Worm (Caenorhabditis elegans) whole organism, midembryonic: ENCODE measurements around the gene Y75B7AL.2.
A peak's percentile ranks its signal among the peaks of the same experiment; 100 is the strongest.

ENCODE experiments used
- T22C8.4 ChIP-seq: fragments of 200-800 bp; sonication (Bioruptor generic); IDR thresholded peaks from 2 replicates; pipeline ENCODE4 v1.3.6; 2022; ENCODE audit warnings: missing genetic modification characterization, missing compliant biosample characterization
- cog-1 ChIP-seq: sonication (generic microtip); optimal IDR thresholded peaks from 2 replicates; lab custom pipeline; 2016; ENCODE audit warnings: missing genetic modification characterization, missing compliant biosample characterization
- flt-1 ChIP-seq: fragments of 200-800 bp; sonication (Bioruptor generic); IDR thresholded peaks from 2 replicates; pipeline ENCODE4 v1.3.6; 2022; ENCODE audit warnings: missing genetic modification characterization, missing compliant biosample characterization
- klf-2 ChIP-seq: fragments of 200-800 bp; sonication (Bioruptor generic); conservative IDR thresholded peaks from 2 replicates; pipeline ENCODE4 v1.3.6; 2022; ENCODE audit warnings: missing genetic modification reagents, missing genetic modification characterization, missing compliant biosample characterization
- med-1 ChIP-seq: sonication (generic microtip); optimal IDR thresholded peaks from 2 replicates; lab custom pipeline; 2017; ENCODE audit warnings: missing genetic modification characterization, mild to moderate bottlenecking, missing compliant biosample characterization, antibody characterized with exemption, missing genetic modification reagents; ENCODE audit not compliant: insufficient read depth
- ref-1 ChIP-seq: fragments of 200-800 bp; sonication (Bioruptor generic); conservative IDR thresholded peaks from 2 replicates; pipeline ENCODE4 v1.3.6; 2022; ENCODE audit warnings: missing genetic modification reagents, missing genetic modification characterization, missing compliant biosample characterization
- tab-1 ChIP-seq: fragments of 200-800 bp; sonication (Bioruptor generic); IDR thresholded peaks from 2 replicates; pipeline ENCODE4 v1.3.6; 2022; ENCODE audit warnings: missing genetic modification characterization, missing compliant biosample characterization
- ztf-23 ChIP-seq: fragments of 200-800 bp; sonication (Bioruptor generic); IDR thresholded peaks from 2 replicates; pipeline ENCODE4 v1.3.6; 2022; ENCODE audit warnings: missing genetic modification reagents, missing genetic modification characterization, missing compliant biosample characterization
- ztf-29 ChIP-seq: fragments of 200-800 bp; sonication (Bioruptor generic); IDR thresholded peaks from 2 replicates; pipeline ENCODE4 v1.3.6; 2022; ENCODE audit warnings: missing genetic modification reagents, missing genetic modification characterization, missing compliant biosample characterization

Gene Y75B7AL.2

DNA sequence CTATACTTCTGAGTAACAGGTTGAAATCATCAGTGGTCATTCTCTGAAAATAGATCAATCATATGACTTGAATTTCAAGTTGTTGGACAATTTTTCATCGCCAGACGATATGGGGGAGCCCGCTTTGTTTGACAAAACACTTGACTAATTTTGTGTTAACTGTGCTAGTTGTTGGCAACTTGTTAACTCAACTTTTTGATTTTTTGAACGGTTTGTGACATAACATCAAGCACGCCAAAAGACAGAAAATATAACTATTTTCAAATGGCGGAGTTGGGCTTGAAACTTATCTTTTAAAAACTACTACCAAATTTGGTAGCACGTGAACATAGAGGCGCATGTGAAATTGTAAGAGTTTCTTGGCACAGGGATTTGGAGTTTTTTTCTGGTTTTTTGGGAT is 22.1 kb downstream of the Y75B7AL.2 start:
- TF ChIP-seq ztf-29 (GFP tag; lab: Robert Waterston, UW) (no peak), tab-1 (no peak), klf-2 (GFP tag; lab: Robert Waterston, UW) (no peak), T22C8.4 (no peak), flt-1 (GFP tag; lab: Robert Waterston, UW) (no peak), ztf-23 (no peak), med-1 (no peak)

DNA sequence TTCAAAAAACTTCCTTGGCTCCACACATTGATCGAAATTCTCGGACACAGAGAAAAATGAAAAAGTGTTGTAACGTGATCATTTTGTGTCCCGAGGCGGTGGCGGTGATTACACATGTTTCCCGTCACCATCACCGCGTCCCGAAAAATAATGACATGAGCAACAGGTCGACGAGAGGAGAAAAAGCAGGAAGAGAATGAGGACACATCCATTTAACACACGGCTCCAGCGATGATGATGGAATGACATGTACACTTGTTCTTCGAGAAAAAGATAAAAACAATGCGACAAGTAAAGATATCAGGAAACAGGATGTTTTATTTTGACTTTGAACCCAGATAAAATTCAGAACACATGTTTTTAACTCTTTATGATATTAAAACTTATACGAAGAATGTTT is 30.6 kb downstream of the Y75B7AL.2 start:
- TF ChIP-seq tab-1 (no peak), med-1 (no peak), ztf-23 (no peak), flt-1 (GFP tag; lab: Robert Waterston, UW) (no peak), klf-2 (GFP tag; lab: Robert Waterston, UW) (no peak), T22C8.4 (no peak), ztf-29 (GFP tag; lab: Robert Waterston, UW) (no peak), ref-1 (GFP tag; lab: Robert Waterston, UW) (no peak), cog-1 (tag; lab: Kevin White, UChicago) (no peak)

DNA sequence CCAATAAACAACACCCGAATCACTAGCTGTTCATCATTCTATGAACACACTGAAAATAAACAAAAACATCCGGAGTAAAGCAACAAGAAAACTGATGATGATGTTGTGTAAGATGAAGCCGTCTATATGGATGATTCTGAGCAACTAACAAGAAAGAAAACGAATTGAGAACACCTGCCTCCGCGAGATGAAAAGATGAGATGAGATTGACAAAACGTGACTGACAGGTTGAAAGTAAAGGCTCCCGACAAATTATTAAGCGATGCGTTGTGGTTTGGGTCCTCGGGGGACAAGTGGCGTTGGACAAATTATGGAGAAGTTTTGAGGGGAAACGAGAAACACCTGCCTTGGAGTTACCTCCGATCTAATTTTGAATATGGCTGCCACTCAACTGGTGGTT is 31.9 kb downstream of the Y75B7AL.2 start:
- no peak for TF ChIP-seq tab-1
- TF ChIP-seq ref-1 (GFP tag; lab: Robert Waterston, UW): no peak
- TF ChIP-seq T22C8.4: no peak
- no peak for TF ChIP-seq med-1
- TF ChIP-seq cog-1 (tag; lab: Kevin White, UChicago): no peak

DNA sequence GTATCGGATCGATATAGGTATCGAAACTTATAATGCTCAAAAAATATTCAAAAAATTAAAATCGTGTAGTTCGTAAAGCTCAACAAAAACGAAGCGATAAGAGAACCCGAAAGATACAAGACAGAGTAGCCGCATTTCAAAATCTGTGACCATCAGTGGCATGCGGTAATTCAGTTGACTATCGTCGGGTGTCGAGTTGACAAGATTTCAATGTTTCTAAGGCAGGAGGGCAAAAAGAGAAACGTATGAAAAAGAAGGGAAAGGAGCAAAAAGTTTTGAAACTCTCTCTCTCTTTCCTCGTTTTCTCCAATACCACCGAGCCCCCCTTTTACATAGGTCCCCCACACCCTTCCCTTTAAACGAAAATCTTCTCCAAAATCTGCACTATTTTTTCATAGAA is 36.2 kb downstream of the Y75B7AL.2 start:
- no peak for TF ChIP-seq tab-1
- TF ChIP-seq T22C8.4: no peak
- TF ChIP-seq ztf-23: no peak
- no peak for TF ChIP-seq med-1
- TF ChIP-seq ref-1 (GFP tag; lab: Robert Waterston, UW): no peak
- no peak for TF ChIP-seq cog-1 (tag; lab: Kevin White, UChicago)
- no peak for TF ChIP-seq klf-2 (GFP tag; lab: Robert Waterston, UW)
- no peak for TF ChIP-seq flt-1 (GFP tag; lab: Robert Waterston, UW)
- TF ChIP-seq ztf-29 (GFP tag; lab: Robert Waterston, UW): no peak

DNA sequence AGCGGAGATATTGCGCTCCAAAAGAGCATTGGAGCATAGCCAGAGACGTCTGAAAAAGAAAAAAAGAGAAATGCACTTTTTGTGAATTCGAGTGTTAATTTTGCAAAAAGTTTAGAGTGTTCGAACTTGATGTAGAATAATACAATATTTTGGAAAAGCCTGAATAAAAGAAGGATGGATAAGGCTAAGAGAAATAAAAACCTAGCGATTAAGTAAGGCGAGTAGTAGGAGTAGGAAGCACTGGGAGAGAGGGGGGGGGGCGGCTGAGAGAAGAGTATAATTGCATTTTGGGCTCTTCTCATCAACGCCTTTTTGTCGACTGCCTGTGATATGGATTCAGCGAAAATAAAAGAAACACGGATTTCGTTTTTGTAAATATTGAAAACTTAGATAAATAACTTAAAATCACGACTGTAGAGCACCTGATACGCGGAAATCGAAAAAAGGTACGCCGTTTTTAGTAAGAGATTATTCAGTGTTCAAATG is 40.0 kb downstream of the Y75B7AL.2 start, which contains the start of gene F16B3.3:
TSS of gene F16B3.3 (minus strand) at position 51 of the 486 bp plus-strand sequence.
- TF ChIP-seq med-1 (no peak), T22C8.4 (no peak), ref-1 (GFP tag; lab: Robert Waterston, UW) (no peak), ztf-23 (no peak), flt-1 (GFP tag; lab: Robert Waterston, UW) (no peak), klf-2 (GFP tag; lab: Robert Waterston, UW) (no peak), ztf-29 (GFP tag; lab: Robert Waterston, UW) (no peak), tab-1 (no peak), cog-1 (tag; lab: Kevin White, UChicago) (no peak)

DNA sequence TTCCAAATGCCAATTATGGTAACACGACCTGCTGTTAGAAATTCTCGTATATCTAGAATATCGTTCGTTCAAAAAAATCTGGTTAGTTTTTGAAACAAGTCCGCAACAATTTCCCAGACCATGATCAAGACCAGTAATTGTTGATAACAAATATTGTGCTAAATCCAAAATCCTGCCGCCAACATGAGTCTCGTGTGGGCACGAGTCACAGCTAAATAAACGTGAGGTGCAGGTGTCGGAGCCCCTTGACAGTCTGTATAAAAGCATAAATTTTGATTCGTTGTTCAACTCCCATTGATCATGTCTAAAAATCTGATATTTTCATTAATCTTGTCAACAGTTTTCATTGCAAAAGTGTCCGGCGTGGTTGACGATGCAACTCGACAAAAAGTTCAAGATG is 43.1 kb downstream of the Y75B7AL.2 start, which contains the start of gene F16B3.2:
TSS of gene F16B3.2 (plus strand) at position 301 of the 400 bp plus-strand sequence.
- no peak for TF ChIP-seq cog-1 (tag; lab: Kevin White, UChicago)
- no peak for TF ChIP-seq flt-1 (GFP tag; lab: Robert Waterston, UW)
- no peak for TF ChIP-seq klf-2 (GFP tag; lab: Robert Waterston, UW)
- no peak for TF ChIP-seq ref-1 (GFP tag; lab: Robert Waterston, UW)

DNA sequence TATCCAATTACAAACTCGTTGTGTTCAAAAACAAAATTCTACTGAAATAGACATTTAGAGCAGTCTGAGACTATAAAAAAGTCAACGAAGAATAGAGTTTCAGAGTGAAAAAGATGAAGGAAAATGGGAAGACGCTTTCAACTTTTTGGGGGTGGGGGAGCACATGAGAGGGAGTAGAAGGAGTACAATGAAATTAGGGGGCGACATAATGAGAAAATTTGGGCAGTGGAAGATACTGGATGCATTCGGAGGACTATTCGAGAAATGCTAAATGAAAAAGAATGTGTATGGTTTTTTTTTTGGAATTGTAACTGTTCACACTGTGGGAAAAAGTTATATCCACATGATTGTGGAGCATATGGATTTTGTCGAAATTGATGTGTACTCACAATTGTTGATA is 44.7 kb downstream of the Y75B7AL.2 start:
- TF ChIP-seq klf-2 (GFP tag; lab: Robert Waterston, UW) (no peak), med-1 (no peak), ztf-29 (GFP tag; lab: Robert Waterston, UW) (no peak), tab-1 (no peak), ref-1 (GFP tag; lab: Robert Waterston, UW) (no peak), ztf-23 (no peak), flt-1 (GFP tag; lab: Robert Waterston, UW) (no peak), T22C8.4 (no peak), cog-1 (tag; lab: Kevin White, UChicago) (no peak)

DNA sequence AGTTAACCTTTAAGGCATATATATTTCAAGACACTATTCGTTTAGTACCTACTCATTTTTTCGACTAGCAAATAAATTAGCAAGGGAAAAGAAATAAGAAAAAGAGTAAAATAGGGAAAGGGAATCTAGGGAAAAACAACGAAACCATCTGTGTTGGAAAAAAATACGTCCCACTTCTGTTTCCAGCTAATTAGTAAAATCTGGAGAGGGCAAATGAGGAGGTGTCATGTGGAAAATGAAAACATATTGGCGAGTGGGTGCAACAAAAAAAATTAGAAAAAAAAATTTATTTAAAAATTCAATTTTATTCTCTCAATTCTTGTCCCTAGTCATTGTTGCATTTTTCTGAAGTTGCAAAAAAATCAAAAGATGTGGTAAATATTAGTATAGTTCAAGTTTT is 50.2 kb downstream of the Y75B7AL.2 start:
- TF ChIP-seq ref-1 (GFP tag; lab: Robert Waterston, UW): no peak
- TF ChIP-seq med-1: no peak
- TF ChIP-seq tab-1: no peak
- no peak for TF ChIP-seq ztf-29 (GFP tag; lab: Robert Waterston, UW)
- no peak for TF ChIP-seq klf-2 (GFP tag; lab: Robert Waterston, UW)
- no peak for TF ChIP-seq flt-1 (GFP tag; lab: Robert Waterston, UW)
- no peak for TF ChIP-seq ztf-23
- no peak for TF ChIP-seq T22C8.4
- TF ChIP-seq cog-1 (tag; lab: Kevin White, UChicago): no peak

DNA sequence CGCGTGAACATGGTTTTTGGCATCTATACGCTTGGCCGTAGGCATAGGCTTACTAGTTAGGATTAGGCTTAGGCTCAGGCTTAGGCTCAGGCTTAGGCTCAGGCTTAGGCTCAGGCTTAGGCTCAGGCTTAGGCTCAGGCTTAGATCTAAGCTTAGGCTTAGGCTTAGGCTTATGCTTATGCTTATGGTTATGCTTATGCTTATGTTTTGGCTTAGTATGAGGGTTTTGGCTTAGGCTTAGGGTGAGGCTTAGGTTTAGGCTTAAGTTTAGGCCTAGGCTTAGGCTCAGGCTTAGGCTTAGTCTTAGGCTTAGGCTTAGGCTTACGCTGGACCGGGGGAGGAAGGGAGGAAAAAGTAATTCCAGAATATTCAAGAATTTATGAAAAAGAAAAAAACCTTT is 52.1 kb downstream of the Y75B7AL.2 start:
- peak; percentile 60; the same call in 1 of the 2 replicates for TF ChIP-seq ztf-29 (GFP tag; lab: Robert Waterston, UW)
- no peak for TF ChIP-seq flt-1 (GFP tag; lab: Robert Waterston, UW)

DNA sequence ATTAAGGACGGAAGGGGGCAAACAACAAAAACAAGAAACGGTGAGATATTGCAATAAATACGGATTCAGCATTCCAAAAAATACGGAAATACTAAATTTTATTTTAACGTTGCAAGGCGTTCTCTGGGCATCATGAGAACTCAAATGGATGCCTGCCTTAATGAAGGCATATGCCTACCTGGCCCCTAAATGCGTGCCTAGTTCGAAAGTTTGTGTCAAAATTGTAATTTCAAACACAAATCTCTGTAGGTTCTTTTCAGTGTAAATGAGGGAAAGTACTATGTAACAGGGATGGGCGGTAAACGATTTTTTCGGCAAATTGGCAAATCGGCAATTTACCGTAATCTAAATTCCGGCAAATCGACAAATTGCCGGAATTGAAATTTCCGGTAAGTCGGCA is 55.9 kb downstream of the Y75B7AL.2 start:
- no peak for TF ChIP-seq tab-1
- no peak for TF ChIP-seq ztf-29 (GFP tag; lab: Robert Waterston, UW)
- no peak for TF ChIP-seq ref-1 (GFP tag; lab: Robert Waterston, UW)
- no peak for TF ChIP-seq T22C8.4
- TF ChIP-seq klf-2 (GFP tag; lab: Robert Waterston, UW): no peak
- TF ChIP-seq flt-1 (GFP tag; lab: Robert Waterston, UW): no peak

DNA sequence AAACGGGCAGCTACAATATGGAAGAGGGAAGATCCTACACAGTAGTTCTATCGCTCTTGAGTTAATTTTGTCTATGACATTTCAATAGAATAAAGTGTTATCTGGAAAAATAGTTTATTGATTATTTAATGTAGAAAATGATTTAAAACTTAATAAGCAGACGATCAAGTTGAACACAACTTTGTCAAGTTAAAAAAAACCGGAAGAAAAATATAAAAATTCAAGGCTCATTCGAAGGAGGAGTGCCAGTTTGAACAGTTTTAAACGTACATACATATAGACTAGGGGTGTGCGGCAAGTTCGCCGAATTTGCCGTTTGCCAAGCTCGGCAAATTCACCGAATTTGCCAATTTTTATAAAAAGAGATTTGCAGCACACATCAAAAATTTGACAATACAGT is 58.7 kb downstream of the Y75B7AL.2 start, which contains the start of gene egl-2:
TSS of gene egl-2 (minus strand) at position 101 of the 400 bp plus-strand sequence.
- TF ChIP-seq tab-1: no peak
- TF ChIP-seq T22C8.4: no peak
- no peak for TF ChIP-seq med-1
- TF ChIP-seq ztf-23: no peak
- TF ChIP-seq flt-1 (GFP tag; lab: Robert Waterston, UW): no peak
- no peak for TF ChIP-seq klf-2 (GFP tag; lab: Robert Waterston, UW)
- no peak for TF ChIP-seq ref-1 (GFP tag; lab: Robert Waterston, UW)
- no peak for TF ChIP-seq cog-1 (tag; lab: Kevin White, UChicago)
- no peak for TF ChIP-seq ztf-29 (GFP tag; lab: Robert Waterston, UW)
